Worm (Caenorhabditis elegans) whole organism, L3 larva: Measurements from ENCODE around the gene fbxa-52.
"Not testable (repeated sequence)": the region's sequence is repeated elsewhere in the genome, so short reads cannot be mapped to it uniquely, and the experiment has no call there.

Source experiments
- elt-1 ChIP-seq: fragments of 150-350 bp; optimal IDR thresholded peaks from 2 replicates; lab custom pipeline; 2014; ENCODE audit warnings: missing biosample characterization, missing genetic modification characterization
- elt-3 ChIP-seq, 3 experiments: fragments of 150-350 bp in 1 of 3; sonication (generic microtip) in 2 of 3; optimal IDR thresholded peaks; 2 replicates in 2 of 3; 4 replicates in 1 of 3; lab custom pipeline; 2014 to 2017; ENCODE audit warnings: missing biosample characterization in 3 of 3, missing genetic modification characterization in 3 of 3
- fkh-10 ChIP-seq: sonication (generic microtip); optimal IDR thresholded peaks from 2 replicates; lab custom pipeline; 2017; ENCODE audit warnings: missing biosample characterization, missing genetic modification reagents, missing genetic modification characterization
- fos-1 ChIP-seq: fragments of 150-350 bp; optimal IDR thresholded peaks from 2 replicates; lab custom pipeline; 2014; ENCODE audit warnings: missing biosample characterization, missing genetic modification characterization
- nfya-1 ChIP-seq: sonication (generic microtip); optimal IDR thresholded peaks from 2 replicates; lab custom pipeline; 2017; ENCODE audit warnings: missing genetic modification characterization, mild to moderate bottlenecking, missing compliant biosample characterization, antibody characterized with exemption, moderate library complexity; ENCODE audit not compliant: insufficient read depth
- nhr-12 ChIP-seq: fragments of 150-350 bp; optimal IDR thresholded peaks from 2 replicates; lab custom pipeline; 2014; ENCODE audit warnings: missing biosample characterization, missing genetic modification characterization
- nhr-23 ChIP-seq: fragments of 150-350 bp; optimal IDR thresholded peaks from 2 replicates; lab custom pipeline; 2014; ENCODE audit warnings: missing biosample characterization, missing genetic modification reagents, missing genetic modification characterization
- pqm-1 ChIP-seq: fragments of 150-350 bp; optimal IDR thresholded peaks from 2 replicates; lab custom pipeline; 2017; ENCODE audit warnings: missing biosample characterization, missing genetic modification characterization, inconsistent platforms
- skn-1 ChIP-seq: fragments of 150-350 bp; optimal IDR thresholded peaks from 2 replicates; lab custom pipeline; 2014; ENCODE audit warnings: missing biosample characterization, missing genetic modification characterization
- ztf-4 ChIP-seq: fragments of 150-350 bp; optimal IDR thresholded peaks from 2 replicates; lab custom pipeline; 2014; ENCODE audit warnings: missing biosample characterization, missing genetic modification characterization

DNA sequence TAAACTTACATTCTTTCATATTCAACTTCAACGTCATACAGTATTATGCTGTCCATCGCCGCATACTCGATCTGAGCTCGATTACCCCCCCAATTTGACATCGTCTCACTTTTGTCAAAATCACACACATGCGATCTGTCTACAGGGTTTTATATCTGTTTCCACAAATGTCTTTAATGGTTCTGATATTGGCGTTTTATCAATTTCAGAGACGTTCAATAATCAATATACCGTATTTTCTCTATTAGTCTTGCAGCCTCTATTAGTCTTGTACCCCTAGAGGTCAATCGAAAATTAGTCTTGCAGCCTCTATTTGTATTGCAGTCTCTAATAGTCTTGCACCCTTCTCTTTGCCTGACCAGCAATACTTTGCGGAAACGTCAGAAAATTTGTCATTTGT lies 36.0 kb upstream of the fbxa-52 start, which contains the start of gene Y75D11A.6:
- not testable (repeated sequence) for TF ChIP-seq fkh-10 (GFP tag; lab: Kevin White, UChicago); nfya-1 (tag; lab: Kevin White, UChicago); ztf-4 (tag; lab: Kevin White, UChicago); nhr-12 (tag; lab: Kevin White, UChicago); nhr-23 (tag; lab: Kevin White, UChicago); pqm-1 (tag; lab: Kevin White, UChicago); elt-3 (tag; optimal IDR thresholded peaks at IDR 0.05; lab: Kevin White, UChicago); elt-1; fos-1 (tag; lab: Kevin White, UChicago); skn-1 (tag; lab: Kevin White, UChicago)
